Fruit fly (Drosophila melanogaster) S2 (cell line): Measurements from ENCODE around the gene CG7182.

Source experiments
- CG8478 ChIP-seq: fragments of >200 bp; optimal IDR thresholded peaks from 2 replicates; lab custom pipeline; 2018
- CTCF ChIP-seq, 2 experiments: fragments of >200 bp; optimal IDR thresholded peaks; 2 replicates each; lab custom pipeline; 2018

- TF ChIP-seq CTCF (optimal IDR thresholded peaks at IDR 0.05; lab: Kevin White, UChicago): no peak
- no peak for TF ChIP-seq CG8478 (lab: Kevin White, UChicago)
Measured at dm6 chr3L:8338921-8339320, 7.3 kb downstream of the CG7182 start, which contains the start of gene Pex2.
